Worm (Caenorhabditis elegans): ENCODE results near the gene saeg-1.

The saeg-1 gene

DNA sequence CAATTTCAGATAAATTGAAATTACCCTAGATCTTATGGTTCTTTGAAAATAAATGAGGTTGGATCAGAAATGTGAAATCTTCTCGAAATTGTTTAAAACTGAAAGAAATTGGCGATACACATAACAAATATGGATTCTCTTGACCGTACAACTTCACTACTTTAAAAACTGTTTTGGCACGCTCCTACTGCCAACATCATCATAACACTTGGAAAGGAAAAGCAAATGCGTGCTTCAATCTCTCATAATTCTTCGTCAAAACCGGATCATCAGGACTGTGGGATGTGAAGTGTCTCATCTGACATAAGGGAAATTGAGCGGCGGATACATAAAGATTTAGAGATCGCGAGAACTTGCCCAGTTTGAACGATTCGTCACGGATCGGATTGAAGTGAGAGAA lies 32.6 kb upstream of the saeg-1 start, which contains the start of gene F32D8.7:
Gene F32D8.7 (plus strand): TSS at position 329 of the 400 bp plus-strand sequence.
- no peak for TF ChIP-seq K09A11.1 (tag; optimal IDR thresholded peaks at IDR 0.05; ENCODE audit: insufficient read depth)
- no peak for TF ChIP-seq mec-3 (tag; optimal IDR thresholded peaks at IDR 0.05; ENCODE audit: borderline replicate concordance)
- no peak for TF ChIP-seq fkh-6 (tag; optimal IDR thresholded peaks at IDR 0.05)
- TF ChIP-seq unc-42 (tag; optimal IDR thresholded peaks at IDR 0.05), result no peak
- no peak for TF ChIP-seq fkh-10 (GFP tag; optimal IDR thresholded peaks at IDR 0.05)
- no peak for TF ChIP-seq fax-1 (tag; optimal IDR thresholded peaks at IDR 0.05)
- no peak for TF ChIP-seq pha-4 (tag; optimal IDR thresholded peaks at IDR 0.05)
- no peak for TF ChIP-seq unc-3 (GFP tag; conservative IDR thresholded peaks at IDR 0.05)
- no peak for TF ChIP-seq unc-3 (tag; optimal IDR thresholded peaks at IDR 0.05)
- no peak for TF ChIP-seq T23F11.4 (GFP tag; optimal IDR thresholded peaks at IDR 0.05)
- no peak for TF ChIP-seq pha-2 (tag; optimal IDR thresholded peaks at IDR 0.05)
- TF ChIP-seq ets-4 (tag; optimal IDR thresholded peaks at IDR 0.05), result no peak
- no peak for TF ChIP-seq C38D4.7 (GFP tag; optimal IDR thresholded peaks at IDR 0.05)
- TF ChIP-seq ceh-18 (tag; optimal IDR thresholded peaks at IDR 0.05), result no peak
- TF ChIP-seq odd-2 (tag; optimal IDR thresholded peaks at IDR 0.05), result no peak

DNA sequence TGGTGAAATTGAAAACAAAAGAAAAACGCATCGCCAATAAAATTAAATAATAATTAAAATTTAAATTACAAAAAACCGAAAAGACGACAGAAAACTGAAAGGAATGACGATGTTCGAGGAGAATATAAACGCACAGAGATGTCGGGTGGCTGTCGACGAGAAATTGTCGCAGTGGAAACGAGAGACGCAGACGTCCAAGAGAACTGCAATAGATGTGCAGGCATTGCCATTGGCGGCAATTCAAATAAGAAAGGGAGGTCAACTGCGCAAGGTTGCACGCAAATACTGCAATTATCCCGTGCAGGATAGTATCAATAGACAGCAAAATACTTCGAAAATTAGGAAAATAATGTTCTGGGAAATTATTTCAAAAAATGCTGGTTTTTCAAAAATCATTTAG lies 31.7 kb upstream of the saeg-1 start:
- peak; percentile 47; the same call in 1 of the 2 replicates for TF ChIP-seq ceh-45 (GFP tag; IDR thresholded peaks at IDR 0.05)
- TF ChIP-seq fkh-6 (tag; optimal IDR thresholded peaks at IDR 0.05), result peak; percentile 40
- no peak for TF ChIP-seq hlh-15 (tag; optimal IDR thresholded peaks at IDR 0.05)
- peak; percentile 75 for TF ChIP-seq gmeb-2 (tag; optimal IDR thresholded peaks at IDR 0.05)
- peak; percentile 60 for TF ChIP-seq Y22D7AL.16 (tag; optimal IDR thresholded peaks at IDR 0.05)
- TF ChIP-seq elt-4 (tag; optimal IDR thresholded peaks at IDR 0.05), result no peak
- no peak for TF ChIP-seq ceh-24 (tag; optimal IDR thresholded peaks at IDR 0.05)
- TF ChIP-seq ceh-9 (tag; optimal IDR thresholded peaks at IDR 0.05), result no peak
- TF ChIP-seq ref-2 (tag; optimal IDR thresholded peaks at IDR 0.05), result peak; percentile 85
- TF ChIP-seq ahr-1 (tag; optimal IDR thresholded peaks at IDR 0.05), result peak; percentile 65
- TF ChIP-seq tbx-7 (tag; optimal IDR thresholded peaks at IDR 0.05), result peak; percentile 26
- TF ChIP-seq ceh-22 (tag; optimal IDR thresholded peaks at IDR 0.05), result no peak
- peak; percentile 4 for TF ChIP-seq ceh-6 (GFP tag; optimal IDR thresholded peaks at IDR 0.05)
- peak; percentile 85 for TF ChIP-seq rnt-1 (tag; optimal IDR thresholded peaks at IDR 0.05)
- peak; percentile 54 for TF ChIP-seq pha-2 (tag; optimal IDR thresholded peaks at IDR 0.05)
- peak; percentile 57 for TF ChIP-seq pat-9 (tag; optimal IDR thresholded peaks at IDR 0.05)
- TF ChIP-seq K02D7.2 (tag; optimal IDR thresholded peaks at IDR 0.05), result peak; percentile 21
- TF ChIP-seq dmd-4 (tag; optimal IDR thresholded peaks at IDR 0.05; ENCODE audit: borderline replicate concordance), result peak; percentile 23
- peak; percentile 90 for TF ChIP-seq ceh-31 (tag; optimal IDR thresholded peaks at IDR 0.05)
- TF ChIP-seq K09A11.1 (tag; optimal IDR thresholded peaks at IDR 0.05; ENCODE audit: insufficient read depth), result peak; percentile 23
- TF ChIP-seq nhr-232 (tag; optimal IDR thresholded peaks at IDR 0.05), result no peak
- peak; percentile 89 for TF ChIP-seq ceh-34 (tag; optimal IDR thresholded peaks at IDR 0.05)
- peak; percentile 62 for TF ChIP-seq pros-1 (tag; optimal IDR thresholded peaks at IDR 0.05)
- TF ChIP-seq mec-3 (tag; optimal IDR thresholded peaks at IDR 0.05; ENCODE audit: borderline replicate concordance), result no peak
- 0 out of 2 replicates have a peak, but pooled peaks have one; percentile 36 for TF ChIP-seq unc-3 (GFP tag; conservative IDR thresholded peaks at IDR 0.05)
- no peak for TF ChIP-seq unc-3 (tag; optimal IDR thresholded peaks at IDR 0.05)
- peak; percentile 52 for TF ChIP-seq sox-4 (tag; optimal IDR thresholded peaks at IDR 0.05)
- TF ChIP-seq pqm-1 (tag; optimal IDR thresholded peaks at IDR 0.05), result peak; percentile 51
- peak; percentile 53 for TF ChIP-seq hlh-8 (tag; optimal IDR thresholded peaks at IDR 0.05)
- TF ChIP-seq che-1 (tag; optimal IDR thresholded peaks at IDR 0.05), result peak; percentile 66
- peak; percentile 74 for TF ChIP-seq unc-86 (tag; optimal IDR thresholded peaks at IDR 0.05)
- TF ChIP-seq ceh-2 (tag; optimal IDR thresholded peaks at IDR 0.05), result peak; percentile 66
- TF ChIP-seq lin-11 (tag; optimal IDR thresholded peaks at IDR 0.05), result peak; percentile 36
- peak; percentile 66 for TF ChIP-seq F13H6.1 (tag; optimal IDR thresholded peaks at IDR 0.05)
- TF ChIP-seq hlh-30 (tag; optimal IDR thresholded peaks at IDR 0.05; ENCODE audit: insufficient read depth), result peak; percentile 60
- no peak for TF ChIP-seq ttx-3 (tag; optimal IDR thresholded peaks at IDR 0.05)
- peak; percentile 85 for TF ChIP-seq unc-42 (tag; optimal IDR thresholded peaks at IDR 0.05)
- TF ChIP-seq eyg-1 (tag; optimal IDR thresholded peaks at IDR 0.05), result peak; percentile 67
- TF ChIP-seq fkh-10 (GFP tag; optimal IDR thresholded peaks at IDR 0.05), result peak; percentile 17
- peak; percentile 68 for TF ChIP-seq ztf-16 (tag; optimal IDR thresholded peaks at IDR 0.05)
- TF ChIP-seq elt-2 (tag; optimal IDR thresholded peaks at IDR 0.05), result peak; percentile 82
- peak; percentile 65 for TF ChIP-seq ceh-19 (GFP tag; optimal IDR thresholded peaks at IDR 0.05)
- TF ChIP-seq C08G9.2 (tag; optimal IDR thresholded peaks at IDR 0.05), result peak; percentile 73

Measured in whole organism, late embryonic.